Worm (Caenorhabditis elegans) whole organism, late embryonic: ENCODE data around the gene Y39A3CL.7.
A peak's percentile ranks its signal among the peaks of the same experiment; 100 is the strongest.

ENCODE experiments used
- C38D4.7 ChIP-seq: fragments of 200-800 bp; sonication (Bioruptor generic); optimal IDR thresholded peaks from 2 replicates; lab custom pipeline; 2018; ENCODE audit warnings: mild to moderate bottlenecking, missing genetic modification characterization, moderate library complexity, missing compliant biosample characterization
- K02D7.2 ChIP-seq: sonication (generic microtip); optimal IDR thresholded peaks from 2 replicates; lab custom pipeline; 2017; ENCODE audit warnings: mild to moderate bottlenecking, missing genetic modification characterization, missing compliant biosample characterization
- T23F11.4 ChIP-seq: fragments of 200-800 bp; sonication (Bioruptor generic); optimal IDR thresholded peaks from 2 replicates; lab custom pipeline; 2018; ENCODE audit warnings: mild to moderate bottlenecking, missing genetic modification characterization, missing compliant biosample characterization
- ceh-14 ChIP-seq: sonication (generic microtip); optimal IDR thresholded peaks from 2 replicates; lab custom pipeline; 2016; ENCODE audit warnings: missing genotype, missing genetic modification characterization, missing compliant biosample characterization
- ceh-19 ChIP-seq: fragments of 200-800 bp; sonication (Bioruptor generic); optimal IDR thresholded peaks from 2 replicates; lab custom pipeline; 2018; ENCODE audit warnings: mild to moderate bottlenecking, missing genetic modification characterization, missing compliant biosample characterization
- ceh-22 ChIP-seq: sonication (generic microtip); optimal IDR thresholded peaks from 2 replicates; lab custom pipeline; 2017; ENCODE audit warnings: missing biosample characterization, missing genetic modification characterization
- ceh-34 ChIP-seq: sonication (generic microtip); optimal IDR thresholded peaks from 2 replicates; lab custom pipeline; 2016; ENCODE audit warnings: mild to moderate bottlenecking, missing genetic modification characterization, missing compliant biosample characterization
- ceh-48 ChIP-seq: sonication (generic microtip); optimal IDR thresholded peaks from 2 replicates; lab custom pipeline; 2016; ENCODE audit warnings: missing genetic modification characterization, inconsistent platforms, missing compliant biosample characterization
- che-1 ChIP-seq: sonication (generic microtip); optimal IDR thresholded peaks from 2 replicates; lab custom pipeline; 2016; ENCODE audit warnings: mild to moderate bottlenecking, missing genetic modification characterization, missing compliant biosample characterization
- elt-2 ChIP-seq: sonication (generic microtip); optimal IDR thresholded peaks from 2 replicates; lab custom pipeline; 2016; ENCODE audit warnings: missing genetic modification reagents, missing genetic modification characterization, missing compliant biosample characterization
- fkh-6 ChIP-seq: sonication (generic microtip); optimal IDR thresholded peaks from 2 replicates; lab custom pipeline; 2016; ENCODE audit warnings: missing genetic modification characterization, missing compliant biosample characterization
- hlh-6 ChIP-seq: sonication (generic microtip); optimal IDR thresholded peaks from 2 replicates; lab custom pipeline; 2016; ENCODE audit warnings: missing genotype, missing genetic modification characterization, missing compliant biosample characterization
- hlh-8 ChIP-seq: sonication (generic microtip); optimal IDR thresholded peaks from 2 replicates; lab custom pipeline; 2016; ENCODE audit warnings: missing genotype, missing genetic modification characterization, missing compliant biosample characterization
- lim-6 ChIP-seq: sonication (generic microtip); optimal IDR thresholded peaks from 2 replicates; lab custom pipeline; 2016; ENCODE audit warnings: missing genetic modification characterization, missing compliant biosample characterization
- nhr-11 ChIP-seq: fragments of 150-350 bp; optimal IDR thresholded peaks from 2 replicates; lab custom pipeline; 2014; ENCODE audit warnings: missing biosample characterization, missing genetic modification characterization
- nhr-232 ChIP-seq: sonication (generic microtip); optimal IDR thresholded peaks from 2 replicates; lab custom pipeline; 2016; ENCODE audit warnings: missing genetic modification characterization, missing compliant biosample characterization
- npax-4 ChIP-seq: sonication (generic microtip); optimal IDR thresholded peaks from 2 replicates; lab custom pipeline; 2016; ENCODE audit warnings: missing genetic modification characterization, missing compliant biosample characterization
- pha-2 ChIP-seq: sonication (generic microtip); optimal IDR thresholded peaks from 2 replicates; lab custom pipeline; 2017; ENCODE audit warnings: mild to moderate bottlenecking, missing genetic modification characterization, missing compliant biosample characterization
- pqm-1 ChIP-seq: sonication (generic microtip); optimal IDR thresholded peaks from 2 replicates; lab custom pipeline; 2016; ENCODE audit warnings: missing genetic modification characterization, missing compliant biosample characterization
- ref-2 ChIP-seq: sonication (generic microtip); optimal IDR thresholded peaks from 2 replicates; lab custom pipeline; 2016; ENCODE audit warnings: missing genetic modification characterization, missing compliant biosample characterization
- sdc-2 ChIP-seq: sonication (generic microtip); optimal IDR thresholded peaks from 2 replicates; lab custom pipeline; 2016; ENCODE audit warnings: missing genotype, missing genetic modification characterization, missing compliant biosample characterization
- tbx-7 ChIP-seq: sonication (generic microtip); optimal IDR thresholded peaks from 2 replicates; lab custom pipeline; 2016; ENCODE audit warnings: missing genotype, missing genetic modification characterization, missing compliant biosample characterization
- unc-55 ChIP-seq: sonication (generic microtip); optimal IDR thresholded peaks from 2 replicates; lab custom pipeline; 2017; ENCODE audit warnings: missing biosample characterization, missing genetic modification reagents, missing genetic modification characterization
- unc-86 ChIP-seq: sonication (generic microtip); optimal IDR thresholded peaks from 2 replicates; lab custom pipeline; 2016; ENCODE audit warnings: missing genetic modification characterization, missing compliant biosample characterization
- ztf-16 ChIP-seq: sonication (generic microtip); optimal IDR thresholded peaks from 2 replicates; lab custom pipeline; 2017; ENCODE audit warnings: missing genetic modification characterization, missing compliant biosample characterization

Y39A3CL.7 gene

DNA sequence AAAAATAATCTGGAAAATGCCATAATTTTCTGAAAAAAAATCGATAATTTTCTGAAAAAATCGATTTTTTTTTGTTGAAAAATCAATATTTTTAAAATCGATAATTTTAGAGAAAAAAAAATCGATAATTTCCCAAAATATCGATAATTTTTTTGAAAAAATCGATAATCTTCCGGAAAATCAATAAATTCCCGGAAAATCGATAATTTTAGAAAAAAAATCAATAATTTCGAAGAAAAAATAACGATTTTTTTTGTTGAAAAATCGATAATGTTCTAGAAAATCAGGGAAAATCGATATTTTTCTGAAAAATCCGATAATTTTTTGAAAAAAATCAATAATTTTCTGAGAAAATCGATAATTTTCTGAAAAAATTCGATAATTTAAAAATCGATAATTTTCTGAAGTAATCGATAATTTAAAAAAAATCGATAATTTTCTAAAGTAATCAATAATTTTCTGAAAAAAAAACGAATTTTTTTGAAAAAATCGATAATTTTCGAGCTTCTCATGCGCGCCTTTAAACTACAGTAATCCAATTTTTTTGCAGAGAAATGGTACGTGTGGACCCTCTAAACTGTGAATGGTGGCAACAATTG is 51.6 kb downstream of the Y39A3CL.7 start:
- peak; percentile 87 for TF ChIP-seq ceh-48
- TF ChIP-seq ref-2 (tag; lab: Kevin White, UChicago) = no peak
- TF ChIP-seq, all 69 proteins: peak for 1

ce11 chrIII:1877189-1877588 is 52.5 kb downstream of the Y39A3CL.7 start:
- TF ChIP-seq lim-6 (no peak), K02D7.2 (tag; lab: Kevin White, UChicago) (peak; percentile 5)
- TF ChIP-seq, all 69 proteins: peak for 1

DNA sequence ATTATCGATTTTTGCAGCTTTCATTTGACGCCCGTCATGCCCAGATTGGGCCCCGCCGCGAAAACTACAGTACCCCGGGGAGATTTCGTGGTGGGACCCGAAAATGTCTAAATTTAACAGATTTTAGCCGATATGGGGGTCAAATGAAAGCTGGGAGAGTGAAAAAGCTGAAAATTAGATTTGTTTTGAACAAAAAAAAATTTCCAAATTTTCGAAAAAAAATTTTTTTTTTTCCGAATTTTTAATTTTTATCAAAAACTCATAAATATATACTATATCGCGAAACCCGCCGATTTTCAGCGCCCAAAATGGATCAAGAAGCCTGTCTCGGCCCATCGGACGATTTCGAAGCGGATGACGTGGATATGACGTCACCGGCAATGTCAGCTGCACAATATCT is 53.3 kb downstream of the Y39A3CL.7 start, which contains the start of gene smi-1:
Gene smi-1 (plus strand): TSS at position 301 of the 400 bp plus-strand sequence.
- TF ChIP-seq T23F11.4 (GFP tag; lab: Kevin White, UChicago) = no peak
- TF ChIP-seq hlh-8 (tag; lab: Kevin White, UChicago) = no peak
- no peak for TF ChIP-seq ceh-34 (tag; lab: Kevin White, UChicago)
- no peak for TF ChIP-seq C38D4.7
- no peak for TF ChIP-seq unc-55 (GFP tag; lab: Kevin White, UChicago)
- no peak for TF ChIP-seq ztf-16 (tag; lab: Kevin White, UChicago)
- no peak for TF ChIP-seq lim-6
- no peak for TF ChIP-seq ceh-14 (tag; lab: Kevin White, UChicago)
- no peak for TF ChIP-seq sdc-2 (tag; lab: Kevin White, UChicago)
- TF ChIP-seq nhr-11 (tag; lab: Kevin White, UChicago) = no peak
- no peak for TF ChIP-seq npax-4
- no peak for TF ChIP-seq che-1 (tag; lab: Kevin White, UChicago)
- TF ChIP-seq pqm-1 = no peak
- no peak for TF ChIP-seq pha-2 (tag; lab: Kevin White, UChicago)
- TF ChIP-seq ceh-19 (GFP tag; lab: Kevin White, UChicago) = no peak

DNA sequence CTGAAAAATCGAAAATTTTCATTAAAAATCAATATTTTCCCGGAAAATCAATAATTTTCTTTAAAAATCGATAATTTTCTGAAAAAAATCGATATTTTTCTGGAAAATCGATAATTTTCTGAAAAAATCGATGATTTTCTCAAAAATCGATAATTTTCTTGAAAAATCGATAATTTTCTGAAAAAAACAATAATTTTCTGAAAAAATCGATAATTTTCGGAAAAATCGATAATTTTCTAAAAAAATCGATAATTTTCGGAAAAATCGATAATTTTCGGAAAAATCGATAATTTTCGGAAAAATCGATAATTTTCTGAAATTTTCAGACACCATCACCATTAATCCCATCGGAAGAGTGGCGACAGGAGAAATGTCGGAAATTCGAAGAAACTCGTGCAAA is 54.2 kb downstream of the Y39A3CL.7 start:
- TF ChIP-seq unc-86 (no peak), ceh-48 (peak; percentile 98)
- TF ChIP-seq, all 69 proteins: peak for 1

ce11 chrIII:1880221-1880620 is 55.5 kb downstream of the Y39A3CL.7 start:
- TF ChIP-seq ceh-48 = peak; percentile 61
- TF ChIP-seq ref-2 (tag; lab: Kevin White, UChicago) = no peak
- TF ChIP-seq, all 69 proteins: peak for 1

ce11 chrIII:1882678-1883077 is 58.0 kb downstream of the Y39A3CL.7 start:
- no peak for TF ChIP-seq fkh-6 (tag; lab: Kevin White, UChicago)
- TF ChIP-seq elt-2 = no peak
- TF ChIP-seq nhr-232 (tag; lab: Kevin White, UChicago) = no peak
- TF ChIP-seq tbx-7 (tag; lab: Kevin White, UChicago) = no peak
- no peak for TF ChIP-seq ceh-22 (tag; lab: Kevin White, UChicago)
- TF ChIP-seq hlh-6 (tag; lab: Kevin White, UChicago) = no peak
